Worm (Caenorhabditis elegans) whole organism, L4 larva: Measurements from ENCODE around the gene arrd-2.
"Not testable (repeated sequence)": the region's sequence is repeated elsewhere in the genome, so short reads cannot be mapped to it uniquely, and the experiment has no call there.

Source experiments
- F10B5.3 ChIP-seq: sonication (generic microtip); optimal IDR thresholded peaks from 2 replicates; lab custom pipeline; 2016; ENCODE audit warnings: mild to moderate bottlenecking, missing genetic modification characterization, missing compliant biosample characterization
- F37D6.2 ChIP-seq: sonication (generic microtip); optimal IDR thresholded peaks from 2 replicates; lab custom pipeline; 2016; ENCODE audit warnings: mild to moderate bottlenecking, missing genetic modification characterization, missing compliant biosample characterization
- F44E2.7 ChIP-seq: fragments of 200-800 bp; sonication (Bioruptor generic); IDR thresholded peaks from 2 replicates; pipeline ENCODE4 v2.1.2; 2022; ENCODE audit warnings: missing genetic modification characterization, missing compliant biosample characterization
- R02D3.7 ChIP-seq: fragments of 150-350 bp; sonication (generic microtip); optimal IDR thresholded peaks from 3 replicates; lab custom pipeline; 2014; ENCODE audit warnings: missing biosample characterization, missing genetic modification characterization
- T20F7.1 ChIP-seq: fragments of 200-800 bp; sonication (Bioruptor generic); optimal IDR thresholded peaks from 2 replicates; lab custom pipeline; 2018; ENCODE audit warnings: mild to moderate bottlenecking, missing genetic modification characterization, missing compliant biosample characterization
- Y5F2A.4 ChIP-seq: fragments of 200-800 bp; sonication (Bioruptor generic); optimal IDR thresholded peaks from 2 replicates; lab custom pipeline; 2018; ENCODE audit warnings: mild to moderate bottlenecking, missing genetic modification characterization, missing compliant biosample characterization
- Y75B8A.6 ChIP-seq: fragments of 200-800 bp; sonication (Bioruptor generic); IDR thresholded peaks from 2 replicates; pipeline ENCODE4 v1.3.6; 2022; ENCODE audit warnings: missing genetic modification reagents, missing genetic modification characterization, missing compliant biosample characterization
- ZK337.2 ChIP-seq: fragments of 200-800 bp; sonication (Bioruptor generic); IDR thresholded peaks from 2 replicates; pipeline ENCODE4 v1.3.6; 2022; ENCODE audit warnings: missing genetic modification reagents, missing genetic modification characterization, missing compliant biosample characterization
- ZK546.5 ChIP-seq, 2 experiments: sonication (generic microtip); optimal IDR thresholded peaks; 2 replicates each; lab custom pipeline; 2017; ENCODE audit warnings: missing biosample characterization in 2 of 2, missing genetic modification characterization in 2 of 2
- ama-1 ChIP-seq: fragments of 150-350 bp; optimal IDR thresholded peaks from 2 replicates; lab custom pipeline; 2014; ENCODE audit warnings: inconsistent platforms, mixed read lengths
- arid-1 ChIP-seq: fragments of 200-800 bp; sonication (Bioruptor generic); conservative IDR thresholded peaks from 2 replicates; pipeline ENCODE4 v1.3.6; 2022; ENCODE audit warnings: missing genetic modification reagents, missing genetic modification characterization, missing compliant biosample characterization
- ceh-20 ChIP-seq: fragments of 200-800 bp; sonication (Bioruptor generic); IDR thresholded peaks from 2 replicates; pipeline ENCODE4 v1.3.6; 2022; ENCODE audit warnings: missing genetic modification reagents, missing genetic modification characterization, missing compliant biosample characterization
- cey-2 ChIP-seq: sonication (generic microtip); optimal IDR thresholded peaks from 3 replicates; lab custom pipeline; 2017; ENCODE audit warnings: missing genetic modification characterization, mild to moderate bottlenecking, missing compliant biosample characterization, antibody characterized with exemption, borderline replicate concordance; ENCODE audit not compliant: insufficient read depth
- daf-19 ChIP-seq: fragments of 200-800 bp; sonication (Bioruptor generic); conservative IDR thresholded peaks from 2 replicates; pipeline ENCODE4 v1.3.6; 2022; ENCODE audit warnings: missing genetic modification characterization, missing compliant biosample characterization
- egl-27 ChIP-seq: sonication (generic microtip); optimal IDR thresholded peaks from 3 replicates; lab custom pipeline; 2017; ENCODE audit warnings: missing biosample characterization, missing genetic modification reagents, missing genetic modification characterization
- egl-43 ChIP-seq: fragments of 200-800 bp; sonication (Bioruptor generic); IDR thresholded peaks from 2 replicates; pipeline ENCODE4 v1.3.6; 2022; ENCODE audit warnings: missing genetic modification reagents, missing genetic modification characterization, missing compliant biosample characterization
- hlh-30 ChIP-seq: sonication (generic microtip); optimal IDR thresholded peaks from 2 replicates; lab custom pipeline; 2017; ENCODE audit warnings: antibody characterized with exemption, mild to moderate bottlenecking, missing genetic modification characterization, missing compliant biosample characterization; ENCODE audit not compliant: insufficient read depth
- lin-39 ChIP-seq: fragments of 150-350 bp; optimal IDR thresholded peaks from 2 replicates; lab custom pipeline; 2014; ENCODE audit warnings: missing biosample characterization, missing genetic modification reagents, missing genetic modification characterization
- lsy-2 ChIP-seq, 2 experiments: fragments of 150-350 bp in 1 of 2; sonication (generic microtip) in 1 of 2; optimal IDR thresholded peaks; 2 replicates each; lab custom pipeline; 2014 to 2017; ENCODE audit warnings: missing biosample characterization in 2 of 2, missing genetic modification characterization in 2 of 2
- madf-5 ChIP-seq, 2 experiments: fragments of 200-800 bp; sonication (Bioruptor generic); IDR thresholded peaks; 2 replicates each; pipeline ENCODE4 v1.3.6; 2022; ENCODE audit warnings: missing compliant biosample characterization in 2 of 2, missing genetic modification characterization in 2 of 2
- mdt-29 ChIP-seq: fragments of 200-800 bp; sonication (Bioruptor generic); IDR thresholded peaks from 2 replicates; pipeline ENCODE4 v1.3.6; 2022; ENCODE audit warnings: missing genetic modification reagents, missing genetic modification characterization, missing compliant biosample characterization
- mep-1 ChIP-seq: fragments of 150-350 bp; sonication (generic microtip); optimal IDR thresholded peaks from 3 replicates; lab custom pipeline; 2014; ENCODE audit warnings: missing biosample characterization, missing genetic modification characterization
- mes-2 ChIP-seq: sonication (generic microtip); optimal IDR thresholded peaks from 2 replicates; lab custom pipeline; 2016; ENCODE audit warnings: missing genotype, mild to moderate bottlenecking, missing genetic modification characterization, missing compliant biosample characterization; ENCODE audit not compliant: poor library complexity, severe bottlenecking
- nhr-111 ChIP-seq: fragments of 200-800 bp; sonication (Bioruptor generic); optimal IDR thresholded peaks from 2 replicates; lab custom pipeline; 2018; ENCODE audit warnings: mild to moderate bottlenecking, missing genetic modification characterization, missing compliant biosample characterization
- nhr-41 ChIP-seq: fragments of 200-800 bp; sonication (Bioruptor generic); IDR thresholded peaks from 2 replicates; pipeline ENCODE4 v1.3.6; 2022; ENCODE audit warnings: missing genetic modification reagents, missing genetic modification characterization, missing compliant biosample characterization
- nhr-48 ChIP-seq: sonication (generic microtip); optimal IDR thresholded peaks from 2 replicates; lab custom pipeline; 2016; ENCODE audit warnings: mild to moderate bottlenecking, missing genetic modification characterization, missing compliant biosample characterization
- nhr-6 ChIP-seq: fragments of 150-350 bp; optimal IDR thresholded peaks from 2 replicates; lab custom pipeline; 2014; ENCODE audit warnings: missing biosample characterization, missing genetic modification characterization
- nhr-76 ChIP-seq: fragments of 150-350 bp; optimal IDR thresholded peaks from 2 replicates; lab custom pipeline; 2014; ENCODE audit warnings: missing biosample characterization, missing genetic modification characterization
- nhr-77 ChIP-seq: fragments of 150-350 bp; optimal IDR thresholded peaks from 2 replicates; lab custom pipeline; 2014; ENCODE audit warnings: missing biosample characterization, missing genetic modification characterization
- pha-4 ChIP-seq, 2 experiments: fragments of 150-350 bp in 1 of 2; fragments of 200-800 bp in 1 of 2; sonication (Bioruptor generic) in 1 of 2; IDR thresholded peaks in 1 of 2; optimal IDR thresholded peaks in 1 of 2; 2 replicates each; pipeline versions ENCODE4 v1.3.6 to Lab custom; 2014 to 2022; ENCODE audit warnings: missing genetic modification characterization in 2 of 2, missing genetic modification reagents in 2 of 2, missing biosample characterization in 1 of 2, missing compliant biosample characterization in 1 of 2
- php-3 ChIP-seq: fragments of 200-800 bp; sonication (Bioruptor generic); IDR thresholded peaks from 2 replicates; pipeline ENCODE4 v1.3.6; 2022; ENCODE audit warnings: missing genetic modification reagents, missing genetic modification characterization, missing compliant biosample characterization
- pqm-1 ChIP-seq: sonication (generic microtip); optimal IDR thresholded peaks from 2 replicates; lab custom pipeline; 2017; ENCODE audit warnings: missing biosample characterization, missing genetic modification characterization
- snpc-1.2 ChIP-seq: fragments of 200-800 bp; sonication (Bioruptor generic); IDR thresholded peaks from 2 replicates; pipeline ENCODE4 v1.3.6; 2022; ENCODE audit warnings: missing genetic modification reagents, missing genetic modification characterization, missing compliant biosample characterization
- spr-3 ChIP-seq: fragments of 200-800 bp; sonication (Bioruptor generic); optimal IDR thresholded peaks from 2 replicates; lab custom pipeline; 2018; ENCODE audit warnings: mild to moderate bottlenecking, missing genetic modification characterization, missing compliant biosample characterization
- vab-7 ChIP-seq: fragments of 200-800 bp; sonication (Bioruptor generic); IDR thresholded peaks from 2 replicates; pipeline ENCODE4 v1.3.6; 2022; ENCODE audit warnings: missing genetic modification reagents, missing genetic modification characterization, missing compliant biosample characterization
- zag-1 ChIP-seq: fragments of 150-350 bp; optimal IDR thresholded peaks from 2 replicates; lab custom pipeline; 2014; ENCODE audit warnings: missing biosample characterization, missing genetic modification characterization
- zfp-3 ChIP-seq: fragments of 200-800 bp; sonication (Bioruptor generic); conservative IDR thresholded peaks from 2 replicates; pipeline ENCODE4 v1.3.6; 2022; ENCODE audit warnings: missing genetic modification reagents, missing genetic modification characterization, missing compliant biosample characterization
- zip-11 ChIP-seq: fragments of 200-800 bp; sonication (Bioruptor generic); IDR thresholded peaks from 2 replicates; pipeline ENCODE4 v1.3.6; 2022; ENCODE audit warnings: missing genetic modification characterization, missing compliant biosample characterization
- zip-2 ChIP-seq: fragments of 150-350 bp; optimal IDR thresholded peaks from 2 replicates; lab custom pipeline; 2014; ENCODE audit warnings: missing biosample characterization, missing genetic modification characterization
- ztf-7 ChIP-seq: fragments of 150-350 bp; optimal IDR thresholded peaks from 2 replicates; lab custom pipeline; 2014; ENCODE audit warnings: missing biosample characterization, missing genetic modification characterization

The arrd-2 gene

ce11 chrII:9440060-9440459 is 32.5 kb downstream of the arrd-2 start, which contains the start of gene chil-17:
Gene chil-17, minus strand, starts transcription at chrII:9440160.
- TF ChIP-seq nhr-48 (tag; lab: Kevin White, UChicago) (no peak), hlh-30 (tag; lab: Kevin White, UChicago) (no peak), zag-1 (no peak), snpc-1.2 (no peak), ZK337.2 (GFP tag; lab: Robert Waterston, UW) (no peak), zip-2 (no peak), ama-1 (lab: Kevin White, UChicago) (no peak), daf-19 (GFP tag; lab: Robert Waterston, UW) (no peak), lin-39 (tag; lab: Kevin White, UChicago) (no peak), ztf-7 (tag; lab: Kevin White, UChicago) (no peak), php-3 (no peak), F44E2.7 (no peak), F10B5.3 (no peak), pqm-1 (tag; lab: Kevin White, UChicago) (no peak), mep-1 (no peak)

ce11 chrII:9441838-9442237 is 34.3 kb downstream of the arrd-2 start, which contains the start of gene chil-16:
Gene chil-16, minus strand, starts transcription at chrII:9441938.
- TF ChIP-seq ZK546.5 (tag; optimal IDR thresholded peaks at IDR 0.05; lab: Kevin White, UChicago) (no peak), lsy-2 (tag; optimal IDR thresholded peaks at IDR 0.05; lab: Kevin White, UChicago) (no peak), F10B5.3 (no peak)

ce11 chrII:9443522-9443921 is 36.0 kb downstream of the arrd-2 start, which contains the start of gene chil-15:
Gene chil-15, minus strand, starts transcription at chrII:9443622.
- TF ChIP-seq zip-11 (GFP tag; lab: Robert Waterston, UW), result no peak
- no peak for TF ChIP-seq cey-2 (tag; lab: Kevin White, UChicago)
- no peak for TF ChIP-seq madf-5 (GFP tag; IDR thresholded peaks at IDR 0.05; lab: Robert Waterston, UW)
- TF ChIP-seq ZK546.5 (tag; optimal IDR thresholded peaks at IDR 0.05; lab: Kevin White, UChicago), result no peak

DNA sequence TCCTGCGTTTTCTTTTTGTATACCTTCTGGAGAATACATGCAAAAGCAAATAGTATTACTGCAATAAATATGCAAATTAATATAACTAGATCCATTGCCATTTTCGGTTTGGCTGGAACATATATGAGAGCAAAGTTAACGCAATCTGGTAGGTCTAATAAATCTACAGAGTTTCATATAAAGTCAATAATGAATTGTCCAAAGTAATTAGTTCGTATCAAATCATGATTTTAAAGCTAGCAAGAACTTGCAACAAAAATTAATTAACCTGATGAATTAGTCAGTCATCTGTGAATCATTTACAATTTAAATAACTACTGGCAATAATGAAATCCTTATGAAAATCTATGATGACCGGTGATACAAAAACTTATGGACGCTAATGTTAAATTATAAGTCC is 37.8 kb downstream of the arrd-2 start, which contains the start of gene R09D1.13:
Gene R09D1.13 (minus strand): TSS at position 101 of the 400 bp plus-strand sequence.
- TF ChIP-seq egl-43, result no peak

DNA sequence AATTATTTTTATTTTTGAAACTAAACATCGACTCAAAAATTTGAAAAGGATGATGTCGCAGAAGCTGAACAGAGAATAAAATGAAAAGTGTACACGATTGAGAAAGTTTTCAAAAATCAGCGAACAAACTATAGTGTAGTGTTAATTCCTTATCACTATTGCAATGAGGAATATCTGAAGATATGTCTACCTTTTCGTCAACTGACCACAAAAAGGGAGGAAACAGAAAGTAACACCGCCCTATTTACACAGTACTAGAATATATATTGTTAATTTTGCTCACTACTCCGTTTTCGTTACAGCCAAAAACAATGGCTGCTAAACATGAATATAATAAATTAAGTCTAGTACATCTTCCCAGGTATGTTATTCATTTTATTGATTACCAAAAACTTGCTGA is 40.4 kb downstream of the arrd-2 start, which contains the start of gene chil-18:
Gene chil-18 (plus strand): TSS at position 301 of the 400 bp plus-strand sequence.
- TF ChIP-seq nhr-77 (tag; lab: Kevin White, UChicago) (no peak), T20F7.1 (GFP tag; lab: Kevin White, UChicago) (no peak), zfp-3 (GFP tag; lab: Robert Waterston, UW) (no peak), F37D6.2 (tag; lab: Kevin White, UChicago) (no peak), arid-1 (GFP tag; lab: Robert Waterston, UW) (no peak), php-3 (no peak)

DNA sequence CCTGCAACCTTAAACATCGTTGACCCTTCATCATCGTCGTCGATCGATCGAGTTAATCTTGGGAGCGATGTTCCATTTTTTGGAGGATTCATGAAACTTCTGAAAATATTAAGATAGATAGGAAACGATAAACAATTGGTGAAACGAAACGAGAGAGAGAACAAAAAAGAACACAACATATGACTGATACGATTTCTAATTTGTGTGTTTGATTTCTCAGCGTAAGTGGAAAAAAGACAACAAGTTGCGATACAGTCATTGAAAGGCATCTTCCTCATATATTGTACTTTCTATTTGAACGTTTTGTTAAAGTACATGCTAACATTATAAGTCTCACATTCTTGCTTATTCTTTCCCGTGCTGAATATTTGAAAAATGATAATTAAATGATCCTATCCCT is 44.6 kb downstream of the arrd-2 start, which contains the start of gene R09D1.12:
Gene R09D1.12 (minus strand): TSS at position 101 of the 400 bp plus-strand sequence.
- TF ChIP-seq egl-27 (tag; lab: Kevin White, UChicago); vab-7 (GFP tag; lab: Robert Waterston, UW); R02D3.7 (tag; lab: Kevin White, UChicago): not testable (repeated sequence)

DNA sequence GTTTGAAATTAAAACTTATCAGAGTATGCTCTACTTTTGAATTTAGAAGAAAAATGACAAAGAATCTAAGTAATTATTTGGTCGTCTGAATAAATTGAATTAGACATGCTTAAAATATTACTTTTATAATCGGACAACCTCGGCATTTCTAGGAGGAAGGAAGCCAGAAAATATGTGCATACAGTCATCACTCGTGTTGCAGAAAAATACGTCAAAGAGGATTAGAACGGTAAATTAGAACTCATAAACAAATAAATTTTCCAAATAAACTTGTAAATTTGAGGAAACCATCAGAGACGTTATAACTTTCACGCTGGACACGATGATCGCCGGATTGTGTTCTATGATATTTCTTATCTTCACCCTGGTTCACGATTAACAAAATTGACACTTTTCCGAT is 46.7 kb downstream of the arrd-2 start, which contains the start of gene chil-19:
Gene chil-19 (minus strand): TSS at position 101 of the 400 bp plus-strand sequence.
- TF ChIP-seq mdt-29 (GFP tag; lab: Robert Waterston, UW) (no peak), F44E2.7 (no peak), nhr-111 (GFP tag; lab: Kevin White, UChicago) (no peak), php-3 (no peak), nhr-76 (tag; lab: Kevin White, UChicago) (no peak), nhr-6 (tag; lab: Kevin White, UChicago) (no peak), ceh-20 (GFP tag; lab: Robert Waterston, UW) (no peak), spr-3 (GFP tag; lab: Kevin White, UChicago) (no peak), pha-4 (GFP tag; IDR thresholded peaks at IDR 0.05; lab: Robert Waterston, UW) (no peak), pha-4 (tag; optimal IDR thresholded peaks at IDR 0.05; lab: Kevin White, UChicago) (no peak), mes-2 (tag; lab: Kevin White, UChicago) (no peak), Y75B8A.6 (GFP tag; lab: Robert Waterston, UW) (no peak), nhr-41 (GFP tag; lab: Robert Waterston, UW) (no peak), vab-7 (GFP tag; lab: Robert Waterston, UW) (no peak), Y5F2A.4 (GFP tag; lab: Kevin White, UChicago) (no peak)
